Worm (Caenorhabditis elegans): ENCODE data around the gene F55A11.8.

ce11 chrV:11787258-11787657 lies 730 bp upstream of the F55A11.8 start, which contains the start of gene F55A11.7:
- TF ChIP-seq lin-15B (tag; optimal IDR thresholded peaks at IDR 0.05), result no peak
- no peak for TF ChIP-seq ZK546.5 (tag; optimal IDR thresholded peaks at IDR 0.05)
- TF ChIP-seq ama-1 (optimal IDR thresholded peaks at IDR 0.05), result no peak
- TF ChIP-seq nhr-77 (tag; optimal IDR thresholded peaks at IDR 0.05), result no peak
